Fruit fly (Drosophila melanogaster) whole organism, embryonic: Measurements from ENCODE around the gene RpL37A.
A peak's percentile ranks its signal among the peaks of the same experiment; 100 is the strongest.

ENCODE experiments used
- Abd-B ChIP-seq: fragments of 200-800 bp; sonication (Bioruptor generic); optimal IDR thresholded peaks from 2 replicates; lab custom pipeline; 2018; ENCODE audit warnings: missing biosample characterization, mild to moderate bottlenecking, missing genetic modification characterization, moderate library complexity
- Asciz ChIP-seq: fragments of 200-800 bp; sonication (Bioruptor generic); optimal IDR thresholded peaks from 2 replicates; lab custom pipeline; 2017; ENCODE audit warnings: missing biosample characterization, mild to moderate bottlenecking, missing genetic modification characterization, missing genetic modification reagents
- BEAF-32 ChIP-seq: fragments of 200-800 bp; sonication (Bioruptor generic); optimal IDR thresholded peaks from 3 replicates; lab custom pipeline; 2017; ENCODE audit warnings: missing biosample characterization, missing genetic modification characterization, mild to moderate bottlenecking, moderate library complexity, missing genetic modification reagents
- CG10209 ChIP-seq: fragments of 200-800 bp; sonication (Bioruptor generic); optimal IDR thresholded peaks from 3 replicates; lab custom pipeline; 2017; ENCODE audit warnings: missing biosample characterization, mild to moderate bottlenecking, missing genetic modification characterization, missing genetic modification reagents
- CG10366 ChIP-seq: fragments of 200-800 bp; sonication (Bioruptor generic); IDR thresholded peaks from 2 replicates; pipeline ENCODE4 v1.3.6; 2022; ENCODE audit warnings: missing biosample characterization, missing genetic modification characterization
- CG10654 ChIP-seq: fragments of 200-800 bp; sonication (Bioruptor generic); optimal IDR thresholded peaks from 2 replicates; lab custom pipeline; 2016; ENCODE audit warnings: missing biosample characterization, missing genetic modification characterization
- CG11696 ChIP-seq: fragments of 200-800 bp; sonication (Bioruptor generic); IDR thresholded peaks from 2 replicates; pipeline ENCODE4 v1.3.6; 2022; ENCODE audit warnings: missing biosample characterization, missing genetic modification characterization
- CG12071 ChIP-seq: fragments of 200-800 bp; sonication (Bioruptor generic); optimal IDR thresholded peaks from 3 replicates; lab custom pipeline; 2018; ENCODE audit warnings: missing biosample characterization, mild to moderate bottlenecking, missing genetic modification characterization
- CG12104 ChIP-seq: fragments of 200-800 bp; sonication (Bioruptor generic); optimal IDR thresholded peaks from 3 replicates; lab custom pipeline; 2016; ENCODE audit warnings: missing biosample characterization, missing genetic modification characterization
- CG13287 ChIP-seq: fragments of 200-800 bp; sonication (Bioruptor generic); IDR thresholded peaks from 2 replicates; pipeline ENCODE4 v1.3.6; 2022; ENCODE audit warnings: missing biosample characterization, missing genetic modification characterization; ENCODE audit not compliant: partially characterized antibody
- CG13424 ChIP-seq: fragments of 200-800 bp; sonication (Bioruptor generic); optimal IDR thresholded peaks from 2 replicates; lab custom pipeline; 2019; ENCODE audit warnings: missing biosample characterization, mild to moderate bottlenecking, missing genetic modification characterization, moderate library complexity
- CG17328 ChIP-seq: fragments of 200-800 bp; sonication (Bioruptor generic); IDR thresholded peaks from 2 replicates; pipeline ENCODE4 v1.3.6; 2022; ENCODE audit warnings: missing biosample characterization, missing genetic modification characterization
- CG18476 ChIP-seq: fragments of 200-800 bp; sonication (Bioruptor generic); optimal IDR thresholded peaks from 2 replicates; lab custom pipeline; 2016; ENCODE audit warnings: missing biosample characterization, mild to moderate bottlenecking, missing genetic modification characterization
- CG30431 ChIP-seq: fragments of 200-800 bp; sonication (Bioruptor generic); optimal IDR thresholded peaks from 2 replicates; lab custom pipeline; 2017; ENCODE audit warnings: missing biosample characterization, missing genetic modification characterization
- CG31365 ChIP-seq: fragments of 200-800 bp; sonication (Bioruptor generic); optimal IDR thresholded peaks from 2 replicates; lab custom pipeline; 2018; ENCODE audit warnings: missing biosample characterization, mild to moderate bottlenecking, missing genetic modification characterization
- CG31388 ChIP-seq: fragments of 200-800 bp; sonication (Bioruptor generic); optimal IDR thresholded peaks from 2 replicates; lab custom pipeline; 2016; ENCODE audit warnings: missing biosample characterization, missing genetic modification characterization
- CG34422 ChIP-seq: fragments of 200-800 bp; sonication (Bioruptor generic); IDR thresholded peaks from 3 replicates; pipeline ENCODE4 v1.3.6; 2022; ENCODE audit warnings: missing biosample characterization, missing genetic modification characterization
- CG4424 ChIP-seq: fragments of 200-800 bp; sonication (Bioruptor generic); optimal IDR thresholded peaks from 3 replicates; lab custom pipeline; 2016; ENCODE audit warnings: missing biosample characterization, missing genetic modification characterization
- CG8944 ChIP-seq: fragments of 200-800 bp; sonication (Bioruptor generic); optimal IDR thresholded peaks from 3 replicates; lab custom pipeline; 2016; ENCODE audit warnings: missing biosample characterization, missing genetic modification characterization
- CG9727 ChIP-seq: fragments of 200-800 bp; sonication (Bioruptor generic); optimal IDR thresholded peaks from 3 replicates; lab custom pipeline; 2017; ENCODE audit warnings: missing biosample characterization, mild to moderate bottlenecking, missing genetic modification characterization
- CG9797 ChIP-seq: fragments of 200-800 bp; sonication (Bioruptor generic); optimal IDR thresholded peaks from 3 replicates; lab custom pipeline; 2018; ENCODE audit warnings: missing biosample characterization, mild to moderate bottlenecking, missing genetic modification characterization
- CkIIα-i1 ChIP-seq: fragments of 200-800 bp; sonication (Bioruptor generic); IDR thresholded peaks from 2 replicates; pipeline ENCODE4 v1.3.6; 2022; ENCODE audit warnings: missing biosample characterization, missing genetic modification characterization
- Dbx ChIP-seq: fragments of 200-800 bp; sonication (Bioruptor generic); IDR thresholded peaks from 3 replicates; pipeline ENCODE4 v1.3.6; 2022; ENCODE audit warnings: missing biosample characterization, missing genetic modification characterization
- Drgx ChIP-seq: fragments of 200-800 bp; sonication (Bioruptor generic); IDR thresholded peaks from 2 replicates; pipeline ENCODE4 v1.3.6; 2022; ENCODE audit warnings: missing biosample characterization, missing genetic modification characterization
- GATAe ChIP-seq: fragments of 200-800 bp; sonication (Bioruptor generic); conservative IDR thresholded peaks from 2 replicates; pipeline ENCODE4 v1.3.6; 2022; ENCODE audit warnings: missing biosample characterization, missing genetic modification characterization
- Jarid2 ChIP-seq: fragments of 200-800 bp; sonication (Bioruptor generic); optimal IDR thresholded peaks from 3 replicates; lab custom pipeline; 2017; ENCODE audit warnings: mild to moderate bottlenecking, missing biosample characterization, missing genetic modification reagents, missing genetic modification characterization
- MESR4 ChIP-seq: fragments of 200-800 bp; sonication (Bioruptor generic); optimal IDR thresholded peaks from 2 replicates; lab custom pipeline; 2018; ENCODE audit warnings: missing biosample characterization, mild to moderate bottlenecking, missing genetic modification characterization, moderate library complexity
- NK7.1 ChIP-seq: fragments of 200-800 bp; sonication (Bioruptor generic); optimal IDR thresholded peaks from 3 replicates; lab custom pipeline; 2016; ENCODE audit warnings: missing biosample characterization, missing genetic modification characterization
- Scr ChIP-seq: fragments of 200-800 bp; sonication (Bioruptor generic); IDR thresholded peaks from 2 replicates; pipeline ENCODE4 v1.3.6; 2022; ENCODE audit warnings: missing biosample characterization, missing genetic modification characterization; ENCODE audit not compliant: partially characterized antibody
- Sox102F ChIP-seq: fragments of 200-800 bp; sonication (Bioruptor generic); optimal IDR thresholded peaks from 2 replicates; lab custom pipeline; 2018; ENCODE audit warnings: missing biosample characterization, mild to moderate bottlenecking, missing genetic modification characterization, moderate library complexity
- Stat92E ChIP-seq, 3 experiments: fragments of >200 bp in 2 of 3; fragments of 200-800 bp in 1 of 3; sonication (Bioruptor generic) in 1 of 3; optimal IDR thresholded peaks; 2 replicates each; lab custom pipeline; 2017 to 2019; ENCODE audit warnings: missing biosample characterization in 3 of 3, missing genetic modification characterization in 3 of 3, mild to moderate bottlenecking in 1 of 3, moderate library complexity in 1 of 3
- al ChIP-seq: fragments of 200-800 bp; sonication (Bioruptor generic); IDR thresholded peaks from 2 replicates; pipeline ENCODE4 v1.3.6; 2022; ENCODE audit warnings: missing biosample characterization, missing genetic modification characterization
- ara ChIP-seq: fragments of 200-800 bp; sonication (Bioruptor generic); IDR thresholded peaks from 2 replicates; pipeline ENCODE4 v1.3.6; 2022; ENCODE audit warnings: missing biosample characterization, missing genetic modification characterization
- ato ChIP-seq: fragments of 200-800 bp; sonication (Bioruptor generic); IDR thresholded peaks from 2 replicates; pipeline ENCODE4 v1.3.6; 2022; ENCODE audit warnings: missing biosample characterization, missing genetic modification characterization; ENCODE audit not compliant: partially characterized antibody
- corto ChIP-seq: fragments of 200-800 bp; sonication (Bioruptor generic); optimal IDR thresholded peaks from 2 replicates; lab custom pipeline; 2016; ENCODE audit warnings: missing biosample characterization, mild to moderate bottlenecking, missing genetic modification characterization, moderate library complexity
- da ChIP-seq: fragments of 200-800 bp; sonication (Bioruptor generic); optimal IDR thresholded peaks from 2 replicates; lab custom pipeline; 2016; ENCODE audit warnings: missing biosample characterization, missing genetic modification characterization
- dati ChIP-seq: fragments of 200-800 bp; sonication (Bioruptor generic); IDR thresholded peaks from 2 replicates; pipeline ENCODE4 v1.3.6; 2022; ENCODE audit warnings: missing biosample characterization, missing genetic modification characterization
- emc ChIP-seq: fragments of 200-800 bp; sonication (Bioruptor generic); optimal IDR thresholded peaks from 2 replicates; lab custom pipeline; 2016; ENCODE audit warnings: missing biosample characterization, missing genetic modification characterization
- en ChIP-seq: fragments of 200-800 bp; sonication (Bioruptor generic); optimal IDR thresholded peaks from 2 replicates; lab custom pipeline; 2016; ENCODE audit warnings: missing biosample characterization, missing genetic modification characterization
- exex ChIP-seq: fragments of 200-800 bp; sonication (Bioruptor generic); optimal IDR thresholded peaks from 4 replicates; lab custom pipeline; 2018; ENCODE audit warnings: missing biosample characterization, mild to moderate bottlenecking, missing genetic modification characterization, moderate library complexity
- eyg ChIP-seq: fragments of 200-800 bp; sonication (Bioruptor generic); optimal IDR thresholded peaks from 3 replicates; lab custom pipeline; 2016; ENCODE audit warnings: missing biosample characterization, missing genetic modification characterization
- gem ChIP-seq: fragments of 200-800 bp; sonication (Bioruptor generic); optimal IDR thresholded peaks from 2 replicates; lab custom pipeline; 2019; ENCODE audit warnings: missing biosample characterization, mild to moderate bottlenecking, missing genetic modification characterization, moderate library complexity
- gsb-n ChIP-seq: fragments of 200-800 bp; sonication (Bioruptor generic); optimal IDR thresholded peaks from 3 replicates; lab custom pipeline; 2018; ENCODE audit warnings: missing biosample characterization, mild to moderate bottlenecking, missing genetic modification characterization
- ham ChIP-seq: fragments of 200-800 bp; sonication (Bioruptor generic); IDR thresholded peaks from 2 replicates; pipeline ENCODE4 v1.3.6; 2022; ENCODE audit warnings: missing biosample characterization, missing genetic modification characterization
- nmo ChIP-seq: fragments of 200-800 bp; sonication (Bioruptor generic); optimal IDR thresholded peaks from 2 replicates; lab custom pipeline; 2018; ENCODE audit warnings: missing biosample characterization, mild to moderate bottlenecking, missing genetic modification characterization, moderate library complexity
- ro ChIP-seq: fragments of 200-800 bp; sonication (Bioruptor generic); IDR thresholded peaks from 2 replicates; pipeline ENCODE4 v1.3.6; 2022; ENCODE audit warnings: missing biosample characterization, missing genetic modification characterization
- sima ChIP-seq: fragments of 200-800 bp; sonication (Bioruptor generic); optimal IDR thresholded peaks from 2 replicates; lab custom pipeline; 2016; ENCODE audit warnings: missing biosample characterization, missing genetic modification characterization
- sqz ChIP-seq: fragments of 200-800 bp; sonication (Bioruptor generic); optimal IDR thresholded peaks from 3 replicates; lab custom pipeline; 2018; ENCODE audit warnings: missing biosample characterization, mild to moderate bottlenecking, missing genetic modification characterization
- tin ChIP-seq: fragments of 200-800 bp; sonication (Bioruptor generic); optimal IDR thresholded peaks from 3 replicates; lab custom pipeline; 2016; ENCODE audit warnings: missing biosample characterization, missing genetic modification characterization
- wdn ChIP-seq: fragments of 200-800 bp; sonication (Bioruptor generic); IDR thresholded peaks from 2 replicates; pipeline ENCODE4 v1.3.6; 2022; ENCODE audit warnings: missing biosample characterization, missing genetic modification characterization

The RpL37A gene

DNA sequence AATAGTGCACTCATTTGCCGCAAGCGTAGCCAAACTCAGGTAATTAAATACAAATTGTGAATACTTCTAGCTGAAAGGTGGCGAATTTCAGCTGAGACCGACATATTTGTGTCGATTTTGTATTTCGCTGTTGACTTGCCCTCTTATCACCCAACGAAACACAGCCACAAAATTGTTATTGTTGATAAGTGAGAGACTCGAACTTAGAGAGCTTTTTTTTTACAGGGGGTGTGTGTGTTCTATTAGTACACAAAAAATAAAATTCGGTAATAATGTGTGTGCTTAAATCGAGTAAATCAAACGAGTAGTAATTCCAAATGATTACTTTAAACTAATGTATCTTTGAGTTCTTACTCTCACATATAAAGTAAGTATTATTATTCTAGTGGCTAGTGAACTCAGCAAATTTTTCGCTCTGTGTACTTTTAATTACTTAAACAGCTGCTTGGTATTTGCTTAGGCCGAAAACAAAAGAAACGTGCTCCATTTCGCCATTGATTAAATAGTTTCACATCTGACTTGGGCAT lies 9.7 kb upstream of the RpL37A start (continued):
- no peak for TF ChIP-seq CG30431
- peak; percentile 67 for TF ChIP-seq Sox102F (GFP tag; lab: Kevin White, UChicago)
- peak; percentile 19 for TF ChIP-seq CG18476 (GFP tag; lab: Kevin White, UChicago)
- TF ChIP-seq CG11696 (GFP tag; lab: Robert Waterston, UW): peak; percentile 32; the same call in 1 of the 2 replicates
- TF ChIP-seq Abd-B: peak; percentile 51
- TF ChIP-seq MESR4 (GFP tag; lab: Kevin White, UChicago): no peak
- TF ChIP-seq CG34422 (GFP tag; lab: Robert Waterston, UW): no peak
- TF ChIP-seq al (GFP tag; lab: Robert Waterston, UW): no peak; the same call in 1 of the 2 replicates
- TF ChIP-seq CG17328 (GFP tag; lab: Robert Waterston, UW): peak; percentile 74
- TF ChIP-seq gsb-n (tag; lab: Kevin White, UChicago): peak; percentile 32
- peak; percentile 15 for TF ChIP-seq CG31365
- TF ChIP-seq sima: no peak
- peak; percentile 32 for TF ChIP-seq CG4424 (GFP tag; lab: Kevin White, UChicago)
- peak; percentile 66 for TF ChIP-seq CG10209
- no peak for TF ChIP-seq ham (GFP tag; lab: Robert Waterston, UW)
- 0 out of 2 replicates have a peak, but pooled peaks have one; percentile 7 for TF ChIP-seq CG13287 (GFP tag; lab: Robert Waterston, UW)
- TF ChIP-seq emc (GFP tag; lab: Kevin White, UChicago): no peak
- peak; percentile 21 for TF ChIP-seq sqz (GFP tag; lab: Kevin White, UChicago)
- no peak for TF ChIP-seq BEAF-32 (GFP tag; lab: Kevin White, UChicago)
- TF ChIP-seq CG9797: no peak
- peak; percentile 79 for TF ChIP-seq gem (tag; lab: Kevin White, UChicago)
- TF ChIP-seq CkIIα-i1: no peak
- TF ChIP-seq CG12071 (GFP tag; lab: Kevin White, UChicago): peak; percentile 65
- TF ChIP-seq Drgx (GFP tag; lab: Robert Waterston, UW): no peak
- TF ChIP-seq GATAe (GFP tag; lab: Robert Waterston, UW): no peak; the same call in 1 of the 2 replicates
- TF ChIP-seq Dbx (GFP tag; lab: Robert Waterston, UW): peak; percentile 72
- peak; percentile 25 for TF ChIP-seq nmo (GFP tag; lab: Kevin White, UChicago)
- peak; percentile 40; the same call in 1 of the 2 replicates for TF ChIP-seq ara (GFP tag; lab: Robert Waterston, UW)
- TF ChIP-seq Scr (GFP tag; lab: Robert Waterston, UW): no peak
- TF ChIP-seq en: peak; percentile 69
- no peak for TF ChIP-seq dati (GFP tag; lab: Robert Waterston, UW)
- TF ChIP-seq wdn (GFP tag; lab: Robert Waterston, UW): no peak
- peak; percentile 56 for TF ChIP-seq CG13424 (tag; lab: Kevin White, UChicago)
- no peak for TF ChIP-seq CG31388 (GFP tag; lab: Kevin White, UChicago)
- TF ChIP-seq da (GFP tag; lab: Kevin White, UChicago): peak; percentile 51
- peak; percentile 82 for TF ChIP-seq exex (tag; lab: Kevin White, UChicago)
- TF ChIP-seq CG10654 (GFP tag; lab: Kevin White, UChicago): peak; percentile 46
- peak; percentile 51 for TF ChIP-seq eyg
- peak; percentile 51 for TF ChIP-seq CG10366 (GFP tag; lab: Robert Waterston, UW)
- peak; percentile 12 for TF ChIP-seq Jarid2
- TF ChIP-seq ro: no peak
- TF ChIP-seq ato (GFP tag; lab: Robert Waterston, UW): no peak
- peak; percentile 49 for TF ChIP-seq tin (GFP tag; lab: Kevin White, UChicago)
- peak; percentile 70 for TF ChIP-seq NK7.1 (GFP tag; lab: Kevin White, UChicago)
- peak; percentile 51 for TF ChIP-seq corto
- TF ChIP-seq CG9727: peak; percentile 66
- TF ChIP-seq Stat92E (GFP tag; optimal IDR thresholded peaks at IDR 0.05; lab: Kevin White, UChicago): no peak
- peak; percentile 12 for TF ChIP-seq CG8944 (GFP tag; lab: Kevin White, UChicago)
- TF ChIP-seq CG12104 (GFP tag; lab: Kevin White, UChicago): peak; percentile 51
- peak; percentile 72 for TF ChIP-seq Asciz (GFP tag; lab: Kevin White, UChicago)
